Worm (Caenorhabditis elegans) whole organism, L1 larva: ENCODE results near the gene sru-38.
A peak's percentile ranks its signal among the peaks of the same experiment; 100 is the strongest.

ENCODE experiments used
- efl-1 ChIP-seq, 4 experiments: fragments of 150-350 bp; optimal IDR thresholded peaks in 3 of 4; peaks in 1 of 4; 1 replicate in 1 of 4; 2 replicates in 3 of 4; lab custom pipeline; 2014; ENCODE audit warnings: missing biosample characterization in 2 of 4, missing genetic modification characterization in 2 of 4, missing genetic modification reagents in 2 of 4
- elt-2 ChIP-seq: sonication (generic microtip); optimal IDR thresholded peaks from 2 replicates; lab custom pipeline; 2016; ENCODE audit warnings: missing genetic modification characterization, mild to moderate bottlenecking, inconsistent platforms, missing compliant biosample characterization, missing genetic modification reagents
- elt-3 ChIP-seq, 6 experiments: fragments of 150-350 bp in 1 of 6; sonication (generic microtip); optimal IDR thresholded peaks; 2 replicates each; lab custom pipeline; 2017 to 2018; ENCODE audit warnings: missing biosample characterization in 6 of 6, missing genetic modification characterization in 6 of 6, inconsistent platforms in 1 of 6
- lin-15B ChIP-seq: fragments of 150-350 bp; sonication (generic microtip); optimal IDR thresholded peaks from 3 replicates; lab custom pipeline; 2014; ENCODE audit warnings: missing biosample characterization, missing genetic modification characterization
- nhr-47 ChIP-seq: sonication (generic microtip); optimal IDR thresholded peaks from 2 replicates; lab custom pipeline; 2016; ENCODE audit warnings: mild to moderate bottlenecking, missing genetic modification characterization, moderate library complexity, missing compliant biosample characterization
- nhr-77 ChIP-seq: fragments of 150-350 bp; optimal IDR thresholded peaks from 2 replicates; lab custom pipeline; 2014; ENCODE audit warnings: missing biosample characterization, missing genetic modification characterization
- skn-1 ChIP-seq: fragments of 150-350 bp; optimal IDR thresholded peaks from 2 replicates; lab custom pipeline; 2014; ENCODE audit warnings: missing biosample characterization, missing genetic modification characterization
- swsn-7 ChIP-seq: sonication (generic microtip); optimal IDR thresholded peaks from 2 replicates; lab custom pipeline; 2016; ENCODE audit warnings: missing genetic modification characterization, missing compliant biosample characterization
- tbx-2 ChIP-seq: sonication (generic microtip); optimal IDR thresholded peaks from 2 replicates; lab custom pipeline; 2016; ENCODE audit warnings: missing genetic modification characterization, missing compliant biosample characterization
- unc-130 ChIP-seq: fragments of 150-350 bp; optimal IDR thresholded peaks from 2 replicates; lab custom pipeline; 2017; ENCODE audit warnings: missing biosample characterization, missing genetic modification characterization, inconsistent platforms
- xbp-1 ChIP-seq: sonication (generic microtip); optimal IDR thresholded peaks from 2 replicates; lab custom pipeline; 2016; ENCODE audit warnings: missing genetic modification characterization, missing compliant biosample characterization
- ztf-11 ChIP-seq, 2 experiments: sonication (generic microtip); optimal IDR thresholded peaks; 2 replicates each; lab custom pipeline; 2016 to 2017; ENCODE audit warnings: missing genetic modification characterization in 2 of 2, missing biosample characterization in 1 of 2, missing compliant biosample characterization in 1 of 2

DNA sequence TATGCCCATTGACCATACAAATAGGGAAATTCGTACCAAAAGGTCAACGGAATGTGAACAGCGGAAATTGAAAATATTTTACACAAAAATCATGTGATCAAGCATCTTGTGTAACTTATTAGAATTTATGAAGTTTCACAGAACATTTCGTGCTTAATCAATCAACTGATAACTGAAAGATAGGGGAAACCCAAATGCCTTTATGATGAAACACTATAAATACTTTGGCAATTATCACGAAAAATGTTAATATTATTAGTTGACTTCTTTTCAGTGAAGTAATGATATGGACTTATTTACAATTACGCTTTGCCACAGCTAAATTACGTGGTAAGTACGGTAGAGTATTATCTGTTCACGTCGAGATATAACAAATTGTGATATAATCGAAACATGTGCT, 21.1 kb upstream of the sru-38 start:
- no peak for TF ChIP-seq efl-1 (optimal IDR thresholded peaks at IDR 0.05; lab: Kevin White, UChicago)
- TF ChIP-seq efl-1 (GFP tag; optimal IDR thresholded peaks at IDR 0.05 in 1 of 2; lab: Kevin White, UChicago): no peak
- TF ChIP-seq ztf-11 (tag; optimal IDR thresholded peaks at IDR 0.05; lab: Kevin White, UChicago): no peak
- no peak for TF ChIP-seq skn-1 (tag; lab: Kevin White, UChicago)
- TF ChIP-seq elt-3 (tag; optimal IDR thresholded peaks at IDR 0.05; lab: Kevin White, UChicago): no peak
- TF ChIP-seq tbx-2: no peak
- TF ChIP-seq unc-130 (tag; lab: Kevin White, UChicago): no peak
- no peak for TF ChIP-seq nhr-77 (tag; lab: Kevin White, UChicago)
- TF ChIP-seq nhr-47 (tag; lab: Kevin White, UChicago): no peak
- TF ChIP-seq xbp-1 (tag; lab: Kevin White, UChicago): no peak
- no peak for TF ChIP-seq swsn-7 (tag; lab: Kevin White, UChicago)
- peak; percentile 49 for TF ChIP-seq elt-2
- TF ChIP-seq lin-15B: no peak
